Worm (Caenorhabditis elegans): ENCODE measurements around the gene F13H8.2.

Gene F13H8.2

DNA sequence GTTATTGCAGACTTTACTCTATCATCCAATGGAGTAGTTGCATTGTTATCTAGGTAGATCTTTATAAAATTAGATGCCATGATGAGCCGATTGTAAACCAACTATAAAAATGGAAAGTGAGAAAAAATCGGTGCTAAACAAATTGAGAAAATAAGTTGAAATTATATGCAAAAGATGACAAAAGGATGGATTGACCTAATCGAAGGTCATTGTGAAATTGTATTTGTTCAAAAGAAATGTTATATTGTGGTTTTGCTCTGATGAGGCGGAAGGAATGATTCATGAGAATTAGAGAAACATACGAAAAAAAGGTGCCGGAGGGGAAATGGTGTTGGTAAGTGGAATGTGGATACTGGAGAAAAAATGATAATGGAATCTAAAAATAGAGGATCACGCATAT lies 10.8 kb downstream of the F13H8.2 start, which contains the start of gene scly-1:
scly-1 (minus strand) TSS at position 101 of the 400 bp plus-strand sequence.
- no peak for TF ChIP-seq Y55F3AM.14 (GFP tag; optimal IDR thresholded peaks at IDR 0.05)
- TF ChIP-seq ztf-4 (tag; optimal IDR thresholded peaks at IDR 0.05): no peak
- TF ChIP-seq elt-1 (tag; optimal IDR thresholded peaks at IDR 0.05): no peak
- TF ChIP-seq nhr-12 (tag; optimal IDR thresholded peaks at IDR 0.05): no peak
- no peak for TF ChIP-seq blmp-1 (tag; optimal IDR thresholded peaks at IDR 0.05; ENCODE audit: insufficient read depth)

DNA sequence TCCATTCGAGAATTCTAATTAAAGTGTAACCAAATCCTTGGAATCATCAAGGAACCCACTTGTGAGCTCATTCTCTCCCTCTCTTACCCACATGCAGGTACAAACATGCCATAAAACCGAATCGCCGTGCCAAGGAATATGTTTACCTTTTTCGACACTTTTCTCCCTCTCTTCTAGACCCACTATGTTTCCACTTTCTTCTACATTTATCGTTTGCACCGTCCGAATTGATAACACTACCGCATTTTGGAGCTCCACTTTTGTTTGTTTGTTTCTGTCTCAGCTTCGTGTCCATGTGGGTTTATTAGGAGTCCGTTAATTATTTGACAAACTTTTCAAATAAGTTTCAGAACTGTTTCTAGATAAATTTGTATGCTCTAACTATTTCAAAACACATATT lies 11.7 kb downstream of the F13H8.2 start:
- TF ChIP-seq F13H6.1 (tag; optimal IDR thresholded peaks at IDR 0.05) (no peak), fos-1 (tag; optimal IDR thresholded peaks at IDR 0.05) (peak; percentile 32)

DNA sequence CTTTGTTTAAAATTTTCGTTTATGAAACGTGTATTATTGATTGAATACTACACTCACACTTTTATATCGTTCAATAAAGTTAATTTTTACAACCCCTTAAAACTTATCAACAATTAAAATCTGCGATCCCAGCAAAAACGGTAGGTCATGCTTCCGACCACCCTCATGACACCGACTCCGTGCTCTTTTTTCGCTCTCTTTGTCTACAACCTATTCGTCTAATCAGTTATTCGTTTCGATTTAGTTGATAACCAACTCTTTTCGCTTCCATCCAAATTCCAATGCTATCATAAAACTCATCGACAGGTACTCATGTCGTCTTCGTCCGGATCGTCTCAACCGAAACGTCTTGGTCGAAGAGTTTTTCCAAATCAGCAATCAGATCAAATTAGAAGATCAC lies 12.9 kb downstream of the F13H8.2 start, which contains the start of gene F13H8.1:
F13H8.1 (plus strand) TSS at position 311 of the 400 bp plus-strand sequence.
- TF ChIP-seq unc-55 (GFP tag; optimal IDR thresholded peaks at IDR 0.05) (no peak), mdl-1 (tag; optimal IDR thresholded peaks at IDR 0.05) (no peak), gmeb-1 (tag; optimal IDR thresholded peaks at IDR 0.05) (no peak), crh-2 (tag; optimal IDR thresholded peaks at IDR 0.05) (peak; percentile 51), ceh-82 (tag; optimal IDR thresholded peaks at IDR 0.05) (no peak), fos-1 (tag; optimal IDR thresholded peaks at IDR 0.05) (peak; percentile 60), sma-9 (GFP tag; optimal IDR thresholded peaks at IDR 0.05) (peak; percentile 19), sma-9 (tag; optimal IDR thresholded peaks at IDR 0.05) (no peak), nhr-25 (tag; optimal IDR thresholded peaks at IDR 0.05) (no peak), ceh-16 (tag; optimal IDR thresholded peaks at IDR 0.05) (no peak)

DNA sequence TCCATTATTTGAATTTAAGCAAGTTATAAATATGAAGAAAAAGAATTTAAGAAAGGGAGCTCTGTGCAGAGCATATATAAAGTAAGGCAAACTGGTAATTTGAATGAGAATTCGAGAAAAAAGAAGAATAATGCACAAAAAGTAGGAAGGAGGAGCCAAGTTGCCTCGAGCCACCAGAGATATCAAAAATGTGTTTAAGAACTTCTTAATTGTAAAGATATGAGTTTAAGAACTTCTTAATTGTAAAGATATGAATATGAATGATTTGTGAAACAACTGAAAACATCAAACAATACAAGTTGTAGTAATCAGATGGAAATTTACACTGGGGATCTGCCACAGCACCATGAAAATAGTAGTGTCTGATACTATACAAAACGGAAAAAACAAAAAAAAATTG lies 16.7 kb downstream of the F13H8.2 start, which contains the start of gene F13H8.6:
F13H8.6 (minus strand) TSS at position 101 of the 400 bp plus-strand sequence.
- TF ChIP-seq nhr-11 (tag; optimal IDR thresholded peaks at IDR 0.05) (no peak), ama-1 (optimal IDR thresholded peaks at IDR 0.05) (no peak), nhr-12 (tag; optimal IDR thresholded peaks at IDR 0.05) (no peak), blmp-1 (tag; optimal IDR thresholded peaks at IDR 0.05; ENCODE audit: insufficient read depth) (no peak), mab-5 (tag; optimal IDR thresholded peaks at IDR 0.05) (no peak), gmeb-1 (tag; optimal IDR thresholded peaks at IDR 0.05) (no peak), R02D3.7 (tag; optimal IDR thresholded peaks at IDR 0.05) (no peak), nhr-6 (tag; optimal IDR thresholded peaks at IDR 0.05) (no peak), mbf-1 (tag; optimal IDR thresholded peaks at IDR 0.05) (no peak), zag-1 (tag; optimal IDR thresholded peaks at IDR 0.05) (no peak), nhr-129 (tag; optimal IDR thresholded peaks at IDR 0.05) (no peak), nhr-21 (tag; optimal IDR thresholded peaks at IDR 0.05) (no peak), unc-62 (GFP tag; optimal IDR thresholded peaks at IDR 0.05) (no peak)

DNA sequence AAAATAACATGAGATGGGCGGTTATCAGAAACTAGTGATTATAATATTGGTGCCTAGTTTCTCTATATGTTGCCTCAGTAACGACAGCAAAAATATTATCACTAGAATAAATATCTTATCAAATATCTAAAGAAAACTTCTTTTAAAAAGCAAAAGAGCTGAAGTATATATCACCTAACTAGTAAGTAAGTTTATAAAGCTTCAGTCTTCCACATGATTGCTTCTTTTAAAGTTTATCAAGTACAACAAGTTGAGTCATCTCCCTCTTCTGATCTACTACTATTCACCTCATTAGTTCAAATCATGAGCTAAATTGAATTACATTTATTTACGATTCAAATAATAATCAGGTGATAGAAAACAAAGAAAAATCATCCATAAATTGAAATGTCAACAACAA lies 17.9 kb downstream of the F13H8.2 start:
- peak; percentile 58 for TF ChIP-seq ztf-4 (tag; optimal IDR thresholded peaks at IDR 0.05)
- TF ChIP-seq elt-3 (tag; optimal IDR thresholded peaks at IDR 0.05): no peak
- TF ChIP-seq lsy-2 (tag; optimal IDR thresholded peaks at IDR 0.05): peak in 1 of 2 experiments; percentile 14
- TF ChIP-seq snpc-4 (tag; optimal IDR thresholded peaks at IDR 0.05): no peak
- TF ChIP-seq nhr-237 (tag; optimal IDR thresholded peaks at IDR 0.05): no peak
- no peak for TF ChIP-seq nhr-6 (tag; optimal IDR thresholded peaks at IDR 0.05)
- no peak for TF ChIP-seq mab-5 (tag; optimal IDR thresholded peaks at IDR 0.05)
- no peak for TF ChIP-seq lin-39 (tag; optimal IDR thresholded peaks at IDR 0.05)
- no peak for TF ChIP-seq unc-39 (tag; optimal IDR thresholded peaks at IDR 0.05)
- TF ChIP-seq mdl-1 (tag; optimal IDR thresholded peaks at IDR 0.05): no peak
- no peak for TF ChIP-seq nhr-21 (tag; optimal IDR thresholded peaks at IDR 0.05)
- TF ChIP-seq crh-2 (tag; optimal IDR thresholded peaks at IDR 0.05): no peak
- TF ChIP-seq nhr-23 (tag; optimal IDR thresholded peaks at IDR 0.05): no peak
- TF ChIP-seq ztf-1 (GFP tag; conservative IDR thresholded peaks at IDR 0.05): no peak
- no peak for TF ChIP-seq unc-55 (GFP tag; optimal IDR thresholded peaks at IDR 0.05)

DNA sequence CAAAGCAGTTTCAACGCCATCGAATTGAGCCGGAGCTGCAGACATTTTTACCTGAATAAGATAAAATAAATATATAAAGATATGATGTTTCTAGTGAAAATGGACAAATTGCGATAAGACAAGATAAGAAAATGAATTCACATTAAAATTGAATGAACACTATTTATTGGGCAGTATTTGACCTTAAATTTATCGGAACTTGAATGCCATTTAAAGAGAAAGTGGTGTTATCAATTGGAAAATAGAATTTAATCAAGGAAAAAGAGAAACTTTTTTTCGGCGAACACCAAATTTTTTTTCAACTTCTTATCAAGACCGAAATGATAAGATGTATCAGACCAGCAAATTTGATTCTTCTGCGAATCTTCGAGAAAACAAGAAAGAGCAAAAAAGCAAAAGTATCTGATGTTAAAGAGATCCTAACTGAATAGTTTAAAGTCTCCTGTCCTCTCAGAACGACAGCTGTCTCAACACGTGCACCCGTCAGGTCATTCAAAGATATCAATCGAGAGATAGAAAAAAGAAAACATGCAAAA lies 20.0 kb downstream of the F13H8.2 start, which contains the start of gene upb-1:
upb-1 (minus strand) TSS at position 51 of the 536 bp plus-strand sequence.
- TF ChIP-seq nhr-129 (tag; optimal IDR thresholded peaks at IDR 0.05) (peak; percentile 53), C34F6.9 (tag; optimal IDR thresholded peaks at IDR 0.05) (peak; percentile 47), fos-1 (tag; optimal IDR thresholded peaks at IDR 0.05) (peak; percentile 41), lsy-2 (tag; optimal IDR thresholded peaks at IDR 0.05) (peak in 1 of 2 experiments; percentile 52), sma-9 (GFP tag; optimal IDR thresholded peaks at IDR 0.05) (peak; percentile 63), sma-9 (tag; optimal IDR thresholded peaks at IDR 0.05) (no peak), blmp-1 (tag; optimal IDR thresholded peaks at IDR 0.05; ENCODE audit: insufficient read depth) (peak; percentile 23), ztf-11 (tag; optimal IDR thresholded peaks at IDR 0.05) (no peak), nhr-77 (tag; optimal IDR thresholded peaks at IDR 0.05) (no peak), F13H6.1 (tag; optimal IDR thresholded peaks at IDR 0.05) (peak; percentile 63)
